Fruit fly (Drosophila melanogaster) whole organism, prepupa: ENCODE results near the gene eIF2gamma.

Experiments used
- CG3919 ChIP-seq: fragments of 200-800 bp; sonication (Bioruptor generic); optimal IDR thresholded peaks from 3 replicates; lab custom pipeline; 2016; ENCODE audit warnings: missing biosample characterization, missing genetic modification characterization
- CG8319 ChIP-seq: fragments of 200-800 bp; sonication (Bioruptor generic); optimal IDR thresholded peaks from 3 replicates; lab custom pipeline; 2016; ENCODE audit warnings: missing biosample characterization, missing genetic modification characterization

dm6 chr3R:15293878-15294350 lies 30.7 kb upstream of the eIF2gamma start:
- TF ChIP-seq CG3919 (GFP tag; lab: Kevin White, UChicago) (no peak), CG8319 (GFP tag; lab: Kevin White, UChicago) (no peak)
